Worm (Caenorhabditis elegans): Measurements from ENCODE around the gene pycr-4.

Gene pycr-4

ce11 chrIV:7497205-7497604 lies 20.1 kb upstream of the pycr-4 start (continued):
- TF ChIP-seq hmg-1.1 (GFP tag; IDR thresholded peaks at IDR 0.05) (no peak), ces-1 (GFP tag; optimal IDR thresholded peaks at IDR 0.05) (no peak), tra-1 (GFP tag; IDR thresholded peaks at IDR 0.05) (no peak), gei-8 (GFP tag; optimal IDR thresholded peaks at IDR 0.05) (no peak), nhr-10 (tag; optimal IDR thresholded peaks at IDR 0.05) (no peak), nhr-77 (tag; optimal IDR thresholded peaks at IDR 0.05) (peak; percentile 41), cey-2 (tag; optimal IDR thresholded peaks at IDR 0.05; ENCODE audit: borderline replicate concordance, insufficient read depth) (no peak), lin-1 (GFP tag; IDR thresholded peaks at IDR 0.05) (no peak), fos-1 (tag; optimal IDR thresholded peaks at IDR 0.05) (no peak), nhr-6 (tag; optimal IDR thresholded peaks at IDR 0.05) (no peak), nhr-111 (GFP tag; optimal IDR thresholded peaks at IDR 0.05) (no peak), lin-13 (GFP tag; optimal IDR thresholded peaks at IDR 0.05) (no peak), pqm-1 (tag; optimal IDR thresholded peaks at IDR 0.05) (peak; percentile 23), madf-9 (GFP tag; conservative IDR thresholded peaks at IDR 0.05) (no peak), spr-1 (tag; optimal IDR thresholded peaks at IDR 0.05) (no peak), mep-1 (tag; optimal IDR thresholded peaks at IDR 0.05) (no peak), zfp-2 (tag; optimal IDR thresholded peaks at IDR 0.05) (no peak), madf-5 (GFP tag; IDR thresholded peaks at IDR 0.05) (no peak), dmd-9 (GFP tag; IDR thresholded peaks at IDR 0.05) (no peak), nhr-48 (tag; optimal IDR thresholded peaks at IDR 0.05) (peak; percentile 15), daf-8 (GFP tag; IDR thresholded peaks at IDR 0.05) (no peak), lin-29 (GFP tag; IDR thresholded peaks at IDR 0.05) (no peak), daf-19 (GFP tag; conservative IDR thresholded peaks at IDR 0.05) (no peak), php-3 (GFP tag; IDR thresholded peaks at IDR 0.05) (0 out of 2 replicates have a peak, but pooled peaks have one; percentile 38), zag-1 (tag; optimal IDR thresholded peaks at IDR 0.05) (no peak), saeg-2 (GFP tag; IDR thresholded peaks at IDR 0.05) (no peak), egl-27 (tag; optimal IDR thresholded peaks at IDR 0.05) (no peak), duxl-1 (tag; optimal IDR thresholded peaks at IDR 0.05; ENCODE audit: poor library complexity) (no peak), vab-7 (GFP tag; IDR thresholded peaks at IDR 0.05) (no peak), nhr-11 (tag; optimal IDR thresholded peaks at IDR 0.05) (no peak), Y75B8A.6 (GFP tag; IDR thresholded peaks at IDR 0.05) (no peak), attf-4 (tag; optimal IDR thresholded peaks at IDR 0.05) (no peak), ZK546.5 (tag; optimal IDR thresholded peaks at IDR 0.05) (no peak), ztf-11 (tag; optimal IDR thresholded peaks at IDR 0.05) (no peak), D1046.2 (GFP tag; IDR thresholded peaks at IDR 0.05) (no peak)

ce11 chrIV:7491464-7491863 lies 14.4 kb upstream of the pycr-4 start, which contains the start of gene F55G1.1:
TSS of gene F55G1.1 (plus strand) at chrIV:7491764.
- TF ChIP-seq zfp-2 (tag; optimal IDR thresholded peaks at IDR 0.05) (no peak), unc-62 (GFP tag; optimal IDR thresholded peaks at IDR 0.05 in 1 of 2) (peak in 1 of 2 experiments; percentile 79), unc-62 (tag; optimal IDR thresholded peaks at IDR 0.05) (no peak)

- TF ChIP-seq gei-8 (GFP tag; optimal IDR thresholded peaks at IDR 0.05) = peak; percentile 40
- TF ChIP-seq T20F7.1 (GFP tag; optimal IDR thresholded peaks at IDR 0.05) = no peak
- no peak for TF ChIP-seq zip-2 (tag; optimal IDR thresholded peaks at IDR 0.05)
- no peak for TF ChIP-seq ZK546.5 (tag; optimal IDR thresholded peaks at IDR 0.05)
- TF ChIP-seq F26F4.8 (GFP tag; conservative IDR thresholded peaks at IDR 0.05) = 0 out of 2 replicates have a peak, but pooled peaks have one; percentile 27
- no peak for TF ChIP-seq lin-29 (GFP tag; IDR thresholded peaks at IDR 0.05)
- no peak for TF ChIP-seq madf-5 (GFP tag; IDR thresholded peaks at IDR 0.05)
- TF ChIP-seq ceh-62 (tag; optimal IDR thresholded peaks at IDR 0.05) = no peak
- peak; percentile 58 for TF ChIP-seq F49E8.2 (tag; optimal IDR thresholded peaks at IDR 0.05; ENCODE audit: borderline replicate concordance)
- TF ChIP-seq snpc-1.2 (GFP tag; IDR thresholded peaks at IDR 0.05) = 0 out of 2 replicates have a peak, but pooled peaks have one; percentile 77
- TF ChIP-seq zag-1 (tag; optimal IDR thresholded peaks at IDR 0.05) = no peak
- TF ChIP-seq aha-1 (tag) = no peak
- TF ChIP-seq saeg-2 (GFP tag; IDR thresholded peaks at IDR 0.05) = no peak
- no peak for TF ChIP-seq sdz-12 (GFP tag; optimal IDR thresholded peaks at IDR 0.05)
- 0 out of 2 replicates have a peak, but pooled peaks have one; percentile 57 for TF ChIP-seq lim-7 (GFP tag; IDR thresholded peaks at IDR 0.05)
- TF ChIP-seq hif-1 (tag; optimal IDR thresholded peaks at IDR 0.05) = no peak
- no peak for TF ChIP-seq nhr-111 (GFP tag; optimal IDR thresholded peaks at IDR 0.05)
- no peak for TF ChIP-seq nhr-76 (tag; optimal IDR thresholded peaks at IDR 0.05)
- TF ChIP-seq arid-1 (GFP tag; conservative IDR thresholded peaks at IDR 0.05) = peak; percentile 56; the same call in 1 of the 2 replicates
- no peak for TF ChIP-seq php-3 (GFP tag; IDR thresholded peaks at IDR 0.05)
- no peak for TF ChIP-seq nhr-41 (GFP tag; IDR thresholded peaks at IDR 0.05)
- TF ChIP-seq dmd-9 (GFP tag; IDR thresholded peaks at IDR 0.05) = no peak
Measured at ce11 chrIV:7488457-7488783, 11.3 kb upstream of the pycr-4 start.
